Worm (Caenorhabditis elegans): ENCODE data around the gene ulp-2.

- TF ChIP-seq ceh-82 (tag; optimal IDR thresholded peaks at IDR 0.05): no peak
- no peak for TF ChIP-seq unc-39 (tag; optimal IDR thresholded peaks at IDR 0.05)
- TF ChIP-seq nhr-77 (tag; optimal IDR thresholded peaks at IDR 0.05): no peak
- no peak for TF ChIP-seq nhr-12 (tag; optimal IDR thresholded peaks at IDR 0.05)
- no peak for TF ChIP-seq snpc-4 (tag; optimal IDR thresholded peaks at IDR 0.05)
- TF ChIP-seq unc-55 (GFP tag; optimal IDR thresholded peaks at IDR 0.05): no peak
- no peak for TF ChIP-seq alr-1 (tag; optimal IDR thresholded peaks at IDR 0.05)
- TF ChIP-seq aly-2 (tag; optimal IDR thresholded peaks at IDR 0.05): no peak
- TF ChIP-seq mdl-1 (tag; optimal IDR thresholded peaks at IDR 0.05): no peak
- no peak for TF ChIP-seq nhr-21 (tag; optimal IDR thresholded peaks at IDR 0.05)
- no peak for TF ChIP-seq sem-4 (tag; optimal IDR thresholded peaks at IDR 0.05)
- TF ChIP-seq lin-13 (GFP tag; optimal IDR thresholded peaks at IDR 0.05): no peak
Measured at ce11 chrII:4985961-4986503, 26.4 kb upstream of the ulp-2 start.

All from whole organism, L2 larva.